Worm (Caenorhabditis elegans) whole organism, late embryonic: ENCODE data around the gene T08B1.4.

Experiments
- K09A11.1 ChIP-seq: sonication (generic microtip); optimal IDR thresholded peaks from 2 replicates; lab custom pipeline; 2017; ENCODE audit warnings: antibody characterized with exemption, mild to moderate bottlenecking, missing genetic modification characterization, missing compliant biosample characterization; ENCODE audit not compliant: insufficient read depth
- Y22D7AL.16 ChIP-seq: sonication (generic microtip); optimal IDR thresholded peaks from 2 replicates; lab custom pipeline; 2016; ENCODE audit warnings: missing genetic modification characterization, missing compliant biosample characterization
- ahr-1 ChIP-seq: sonication (generic microtip); optimal IDR thresholded peaks from 2 replicates; lab custom pipeline; 2016; ENCODE audit warnings: missing genetic modification characterization, missing compliant biosample characterization
- ama-1 ChIP-seq: fragments of 150-350 bp; optimal IDR thresholded peaks from 2 replicates; lab custom pipeline; 2014
- ceh-14 ChIP-seq: sonication (generic microtip); optimal IDR thresholded peaks from 2 replicates; lab custom pipeline; 2016; ENCODE audit warnings: missing genotype, missing genetic modification characterization, missing compliant biosample characterization
- ceh-22 ChIP-seq: sonication (generic microtip); optimal IDR thresholded peaks from 2 replicates; lab custom pipeline; 2017; ENCODE audit warnings: missing biosample characterization, missing genetic modification characterization
- ceh-9 ChIP-seq: sonication (generic microtip); optimal IDR thresholded peaks from 2 replicates; lab custom pipeline; 2016; ENCODE audit warnings: mild to moderate bottlenecking, missing genetic modification characterization, inconsistent platforms, missing compliant biosample characterization
- che-1 ChIP-seq: sonication (generic microtip); optimal IDR thresholded peaks from 2 replicates; lab custom pipeline; 2016; ENCODE audit warnings: mild to moderate bottlenecking, missing genetic modification characterization, missing compliant biosample characterization
- dmd-4 ChIP-seq: sonication (generic microtip); optimal IDR thresholded peaks from 2 replicates; lab custom pipeline; 2016; ENCODE audit warnings: borderline replicate concordance, missing genetic modification characterization, missing compliant biosample characterization
- dve-1 ChIP-seq: sonication (generic microtip); optimal IDR thresholded peaks from 2 replicates; lab custom pipeline; 2017; ENCODE audit warnings: antibody characterized with exemption, mild to moderate bottlenecking, missing genetic modification characterization, missing compliant biosample characterization
- elt-2 ChIP-seq: sonication (generic microtip); optimal IDR thresholded peaks from 2 replicates; lab custom pipeline; 2016; ENCODE audit warnings: missing genetic modification reagents, missing genetic modification characterization, missing compliant biosample characterization
- elt-4 ChIP-seq: sonication (generic microtip); optimal IDR thresholded peaks from 2 replicates; lab custom pipeline; 2016; ENCODE audit warnings: missing genetic modification characterization, missing compliant biosample characterization
- ets-4 ChIP-seq: sonication (generic microtip); optimal IDR thresholded peaks from 2 replicates; lab custom pipeline; 2016; ENCODE audit warnings: missing genetic modification characterization, missing compliant biosample characterization
- fkh-6 ChIP-seq: sonication (generic microtip); optimal IDR thresholded peaks from 2 replicates; lab custom pipeline; 2016; ENCODE audit warnings: missing genetic modification characterization, missing compliant biosample characterization
- hlh-13 ChIP-seq: fragments of 200-800 bp; sonication (Bioruptor generic); optimal IDR thresholded peaks from 2 replicates; lab custom pipeline; 2018; ENCODE audit warnings: mild to moderate bottlenecking, missing genetic modification characterization, missing compliant biosample characterization
- hlh-30 ChIP-seq: sonication (generic microtip); optimal IDR thresholded peaks from 2 replicates; lab custom pipeline; 2017; ENCODE audit warnings: antibody characterized with exemption, missing genetic modification characterization, missing compliant biosample characterization; ENCODE audit not compliant: insufficient read depth
- hlh-6 ChIP-seq: sonication (generic microtip); optimal IDR thresholded peaks from 2 replicates; lab custom pipeline; 2016; ENCODE audit warnings: missing genotype, missing genetic modification characterization, missing compliant biosample characterization
- hlh-8 ChIP-seq: sonication (generic microtip); optimal IDR thresholded peaks from 2 replicates; lab custom pipeline; 2016; ENCODE audit warnings: missing genotype, missing genetic modification characterization, missing compliant biosample characterization
- nfya-1 ChIP-seq: sonication (generic microtip); optimal IDR thresholded peaks from 2 replicates; lab custom pipeline; 2017; ENCODE audit warnings: missing genetic modification characterization, mild to moderate bottlenecking, missing compliant biosample characterization, antibody characterized with exemption, moderate library complexity
- nhr-11 ChIP-seq: fragments of 150-350 bp; optimal IDR thresholded peaks from 2 replicates; lab custom pipeline; 2014; ENCODE audit warnings: missing biosample characterization, missing genetic modification characterization
- nhr-232 ChIP-seq: sonication (generic microtip); optimal IDR thresholded peaks from 2 replicates; lab custom pipeline; 2016; ENCODE audit warnings: missing genetic modification characterization, missing compliant biosample characterization
- pax-1 ChIP-seq: fragments of 150-350 bp; optimal IDR thresholded peaks from 2 replicates; lab custom pipeline; 2014; ENCODE audit warnings: missing biosample characterization, missing genetic modification characterization
- pha-2 ChIP-seq: sonication (generic microtip); optimal IDR thresholded peaks from 2 replicates; lab custom pipeline; 2017; ENCODE audit warnings: mild to moderate bottlenecking, missing genetic modification characterization, missing compliant biosample characterization
- pqm-1 ChIP-seq: sonication (generic microtip); optimal IDR thresholded peaks from 2 replicates; lab custom pipeline; 2016; ENCODE audit warnings: missing genetic modification characterization, missing compliant biosample characterization
- pros-1 ChIP-seq: fragments of 150-350 bp; optimal IDR thresholded peaks from 2 replicates; lab custom pipeline; 2014; ENCODE audit warnings: missing biosample characterization, missing genetic modification reagents, missing genetic modification characterization
- ref-2 ChIP-seq: sonication (generic microtip); optimal IDR thresholded peaks from 2 replicates; lab custom pipeline; 2016; ENCODE audit warnings: missing genetic modification characterization, missing compliant biosample characterization
- rnt-1 ChIP-seq: sonication (generic microtip); optimal IDR thresholded peaks from 2 replicates; lab custom pipeline; 2016; ENCODE audit warnings: missing genetic modification characterization, missing compliant biosample characterization
- tbx-2 ChIP-seq: sonication (generic microtip); optimal IDR thresholded peaks from 2 replicates; lab custom pipeline; 2016; ENCODE audit warnings: missing genetic modification characterization, missing compliant biosample characterization
- tbx-7 ChIP-seq: sonication (generic microtip); optimal IDR thresholded peaks from 2 replicates; lab custom pipeline; 2016; ENCODE audit warnings: missing genotype, missing genetic modification characterization, missing compliant biosample characterization
- unc-3 ChIP-seq, 2 experiments: fragments of 200-800 bp in 1 of 2; sonication (Bioruptor generic) in 1 of 2; sonication (generic microtip) in 1 of 2; conservative IDR thresholded peaks in 1 of 2; optimal IDR thresholded peaks in 1 of 2; 2 replicates each; pipeline versions ENCODE4 v1.3.6 to Lab custom; 2016 to 2022; ENCODE audit warnings: missing compliant biosample characterization in 2 of 2, missing genetic modification characterization in 2 of 2, missing genetic modification reagents in 1 of 2
- unc-42 ChIP-seq: sonication (generic microtip); optimal IDR thresholded peaks from 2 replicates; lab custom pipeline; 2016; ENCODE audit warnings: missing genotype, missing genetic modification characterization, missing compliant biosample characterization
- unc-55 ChIP-seq: sonication (generic microtip); optimal IDR thresholded peaks from 2 replicates; lab custom pipeline; 2017; ENCODE audit warnings: missing biosample characterization, missing genetic modification reagents, missing genetic modification characterization
- zip-5 ChIP-seq: sonication (generic microtip); optimal IDR thresholded peaks from 2 replicates; lab custom pipeline; 2016; ENCODE audit warnings: missing genetic modification characterization, missing compliant biosample characterization

T08B1.4 gene

ce11 chrV:1964806-1965205 lies 14.3 kb upstream of the T08B1.4 start, which contains the start of gene srj-15:
Gene srj-15, minus strand, starts transcription at chrV:1964906.
- TF ChIP-seq ceh-22 (tag; lab: Kevin White, UChicago) (no peak), nfya-1 (tag; lab: Kevin White, UChicago) (no peak), tbx-2 (no peak), pqm-1 (tag; lab: Kevin White, UChicago) (no peak), unc-55 (no peak)
- TF ChIP-seq, all 69 proteins: peak for 0

- peak; percentile 9 for TF ChIP-seq elt-2
- no peak for TF ChIP-seq nhr-11 (tag; lab: Kevin White, UChicago)
These were observed 12.1 kb upstream of the T08B1.4 start for ce11 chrV:1966962-1967361.

- TF ChIP-seq hlh-8 (tag; lab: Kevin White, UChicago): no peak
- TF ChIP-seq pros-1 (tag; lab: Kevin White, UChicago): no peak
- no peak for TF ChIP-seq tbx-7 (tag; lab: Kevin White, UChicago)
- no peak for TF ChIP-seq tbx-2
- no peak for TF ChIP-seq pax-1 (tag; lab: Kevin White, UChicago)
- TF ChIP-seq hlh-6 (tag; lab: Kevin White, UChicago): no peak
- no peak for TF ChIP-seq nhr-11 (tag; lab: Kevin White, UChicago)
- no peak for TF ChIP-seq unc-42 (tag; lab: Kevin White, UChicago)
- TF ChIP-seq dve-1: no peak
- TF ChIP-seq zip-5 (tag; lab: Kevin White, UChicago): no peak
- TF ChIP-seq Y22D7AL.16 (tag; lab: Kevin White, UChicago): no peak
- no peak for TF ChIP-seq unc-55
- TF ChIP-seq che-1 (tag; lab: Kevin White, UChicago): no peak
- TF ChIP-seq ets-4 (tag; lab: Kevin White, UChicago): no peak
- no peak for TF ChIP-seq elt-4 (tag; lab: Kevin White, UChicago)
- TF ChIP-seq unc-3 (GFP tag; conservative IDR thresholded peaks at IDR 0.05; lab: Robert Waterston, UW): no peak
- TF ChIP-seq unc-3 (tag; optimal IDR thresholded peaks at IDR 0.05; lab: Kevin White, UChicago): no peak
- TF ChIP-seq fkh-6 (tag; lab: Kevin White, UChicago): no peak
These were observed 10.3 kb upstream of the T08B1.4 start for ce11 chrV:1968809-1969208.

ce11 chrV:1969228-1969627 lies 9.8 kb upstream of the T08B1.4 start, which contains the start of gene acs-3:
Gene acs-3, plus strand, starts transcription at chrV:1969528.
- TF ChIP-seq ama-1 (lab: Kevin White, UChicago): no peak

- TF ChIP-seq nhr-232 (no peak), ref-2 (no peak), ceh-9 (no peak), pha-2 (tag; lab: Kevin White, UChicago) (no peak), elt-4 (tag; lab: Kevin White, UChicago) (no peak)
These were observed 9.4 kb upstream of the T08B1.4 start for ce11 chrV:1969690-1970089.

- TF ChIP-seq ceh-14 (tag; lab: Kevin White, UChicago) (no peak), tbx-7 (tag; lab: Kevin White, UChicago) (no peak), ahr-1 (no peak), pha-2 (tag; lab: Kevin White, UChicago) (no peak), ceh-9 (no peak), pqm-1 (tag; lab: Kevin White, UChicago) (no peak), K09A11.1 (tag; lab: Kevin White, UChicago) (no peak), unc-42 (tag; lab: Kevin White, UChicago) (no peak), che-1 (tag; lab: Kevin White, UChicago) (no peak), hlh-30 (tag; lab: Kevin White, UChicago) (no peak), hlh-13 (no peak), dve-1 (no peak), dmd-4 (no peak), rnt-1 (tag; lab: Kevin White, UChicago) (no peak)
- TF ChIP-seq, all 69 proteins: peak for 0
These were observed 4.0 kb upstream of the T08B1.4 start, which contains the start of gene fbxa-201 for ce11 chrV:1975049-1975448. Gene fbxa-201, plus strand, starts transcription at chrV:1975349.
